Fruit fly (Drosophila melanogaster): ENCODE results near the gene Ost48.

Ost48 gene

DNA sequence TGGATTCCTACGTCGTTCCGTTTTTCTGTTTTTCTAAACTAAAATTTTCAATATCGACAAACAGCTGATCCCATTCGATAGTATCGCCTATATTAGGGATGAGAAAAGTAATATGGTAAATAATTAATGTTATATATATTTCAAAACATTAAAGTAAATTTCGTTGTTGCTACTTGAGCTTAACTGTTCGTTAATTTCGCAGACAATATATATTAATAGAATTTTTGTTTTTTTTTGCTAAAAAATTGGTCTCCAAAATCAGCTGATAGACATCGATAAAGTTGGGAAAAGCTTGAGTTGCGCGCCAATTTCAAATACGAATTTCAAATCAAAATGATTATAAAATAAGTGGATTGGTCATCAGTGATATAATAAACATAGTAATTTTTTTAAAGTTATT is 38.0 kb upstream of the Ost48 start, which contains the start of gene CG12118 (continued):
- TF ChIP-seq Bgb (GFP tag; IDR thresholded peaks at IDR 0.05; ENCODE audit: partially characterized antibody) (peak; percentile 91), eyg (GFP tag; optimal IDR thresholded peaks at IDR 0.05) (no peak), tup (GFP tag; optimal IDR thresholded peaks at IDR 0.05) (peak; percentile 34), CG15696 (tag; optimal IDR thresholded peaks at IDR 0.05) (peak; percentile 62), Hey (tag; optimal IDR thresholded peaks at IDR 0.05) (no peak), CG10267 (tag; optimal IDR thresholded peaks at IDR 0.05) (peak; percentile 81), toy (GFP tag; IDR thresholded peaks at IDR 0.05) (no peak), Adf1 (GFP tag; IDR thresholded peaks at IDR 0.05) (peak; percentile 62), CG3995 (GFP tag; optimal IDR thresholded peaks at IDR 0.05) (peak; percentile 21), CG12744 (GFP tag; optimal IDR thresholded peaks at IDR 0.05) (no peak), CG18011 (GFP tag; optimal IDR thresholded peaks at IDR 0.05) (peak; percentile 62), bcd (GFP tag; optimal IDR thresholded peaks at IDR 0.05) (peak; percentile 58), jumu (GFP tag; optimal IDR thresholded peaks at IDR 0.05) (no peak), ems (GFP tag; optimal IDR thresholded peaks at IDR 0.05) (peak; percentile 17), CG32532 (GFP tag; IDR thresholded peaks at IDR 0.05) (peak; percentile 82), CG7987 (GFP tag; optimal IDR thresholded peaks at IDR 0.05) (peak; percentile 44), salm (tag; optimal IDR thresholded peaks at IDR 0.05) (peak; percentile 23), CG43689 (GFP tag; IDR thresholded peaks at IDR 0.05) (peak; percentile 45; the same call in 1 of the 2 replicates), sc (optimal IDR thresholded peaks at IDR 0.05) (no peak), sc (GFP tag; optimal IDR thresholded peaks at IDR 0.05) (peak; percentile 46), Side (GFP tag; optimal IDR thresholded peaks at IDR 0.05) (peak; percentile 3), zfh2 (GFP tag; optimal IDR thresholded peaks at IDR 0.05) (peak; percentile 69), CG30431 (GFP tag; optimal IDR thresholded peaks at IDR 0.05) (peak; percentile 8), CG12104 (GFP tag; optimal IDR thresholded peaks at IDR 0.05) (peak; percentile 64), wor (GFP tag; IDR thresholded peaks at IDR 0.05) (peak; percentile 67), B-H2 (GFP tag; optimal IDR thresholded peaks at IDR 0.05) (peak; percentile 81), Myb (GFP tag; optimal IDR thresholded peaks at IDR 0.05) (peak; percentile 30), Blimp-1 (GFP tag; optimal IDR thresholded peaks at IDR 0.05) (peak; percentile 78), fd3F (GFP tag; optimal IDR thresholded peaks at IDR 0.05) (peak; percentile 63)

DNA sequence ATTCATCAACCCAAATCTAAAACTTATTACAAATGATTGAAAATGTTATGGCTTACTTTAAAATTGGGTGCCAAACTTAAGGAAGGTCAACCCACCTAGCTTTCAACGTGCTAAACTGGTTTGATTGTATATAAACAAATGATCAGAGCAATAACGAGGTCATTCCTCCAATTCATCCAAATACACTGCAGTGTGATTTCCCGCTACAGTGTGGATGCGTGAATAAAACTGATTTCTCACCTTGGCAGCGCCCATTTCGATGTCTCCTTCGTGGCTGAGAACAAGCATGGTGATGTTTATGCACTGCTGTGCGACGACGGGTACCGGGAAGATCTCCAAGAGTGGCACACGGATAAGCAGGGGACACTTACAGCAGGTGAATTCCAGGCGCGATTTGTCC is 37.0 kb upstream of the Ost48 start:
- no peak for TF ChIP-seq jigr1 (GFP tag; IDR thresholded peaks at IDR 0.05)
- TF ChIP-seq CG1792 (GFP tag; optimal IDR thresholded peaks at IDR 0.05), result no peak

DNA sequence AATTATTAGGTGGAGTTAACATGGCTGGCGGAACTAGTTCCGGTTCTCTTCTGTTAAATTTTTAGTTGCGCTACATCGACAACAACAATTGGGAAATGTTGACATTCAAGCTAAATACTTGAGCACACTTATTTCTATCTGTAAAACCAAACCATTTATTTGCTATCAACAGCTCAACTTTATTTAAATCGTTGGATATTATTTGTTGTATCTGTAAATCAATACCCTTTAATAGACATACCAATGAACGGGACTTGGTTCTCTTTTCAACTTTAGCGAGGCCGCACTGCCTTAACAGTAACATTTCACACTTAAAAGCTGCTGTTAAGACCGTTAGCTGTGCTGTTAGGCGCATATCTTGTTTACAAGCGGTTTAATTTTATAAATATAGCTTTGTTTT is 35.3 kb upstream of the Ost48 start, which contains the start of gene CG12106:
TSS of gene CG12106 (plus strand) at position 295 of the 400 bp plus-strand sequence.
- TF ChIP-seq pho (GFP tag; optimal IDR thresholded peaks at IDR 0.05), result no peak
- TF ChIP-seq CG7963 (GFP tag; IDR thresholded peaks at IDR 0.05; ENCODE audit: partially characterized antibody), result no peak
- TF ChIP-seq CG8089 (GFP tag; optimal IDR thresholded peaks at IDR 0.05), result no peak
- TF ChIP-seq exex (tag; optimal IDR thresholded peaks at IDR 0.05), result peak; percentile 28
- peak; percentile 18 for TF ChIP-seq CG8924 (tag; optimal IDR thresholded peaks at IDR 0.05)
- TF ChIP-seq Myb (GFP tag; optimal IDR thresholded peaks at IDR 0.05), result peak; percentile 44
- TF ChIP-seq CG14667 (GFP tag; IDR thresholded peaks at IDR 0.05), result no peak
- peak; percentile 57 for TF ChIP-seq CG30403 (GFP tag; optimal IDR thresholded peaks at IDR 0.05)
- no peak for TF ChIP-seq NFAT (GFP tag; IDR thresholded peaks at IDR 0.05)
- TF ChIP-seq CrebB (tag; optimal IDR thresholded peaks at IDR 0.05), result no peak
- TF ChIP-seq Oli (tag; optimal IDR thresholded peaks at IDR 0.05), result peak; percentile 25
- peak; percentile 30 for TF ChIP-seq NC2β (GFP tag; optimal IDR thresholded peaks at IDR 0.05)
- TF ChIP-seq gsb (GFP tag; IDR thresholded peaks at IDR 0.05), result 0 out of 2 replicates have a peak, but pooled peaks have one; percentile 20
- 0 out of 3 replicates have a peak, but pooled peaks have one; percentile 23 for TF ChIP-seq Dbx (GFP tag; IDR thresholded peaks at IDR 0.05)
- no peak for TF ChIP-seq ham (GFP tag; IDR thresholded peaks at IDR 0.05)
- TF ChIP-seq az2 (GFP tag; optimal IDR thresholded peaks at IDR 0.05), result peak; percentile 26
- peak; percentile 12 for TF ChIP-seq CG10209 (GFP tag; optimal IDR thresholded peaks at IDR 0.05)
- TF ChIP-seq Xbp1 (GFP tag; optimal IDR thresholded peaks at IDR 0.05), result peak; percentile 49
- TF ChIP-seq row (GFP tag; IDR thresholded peaks at IDR 0.05), result peak; percentile 92
- peak; percentile 59 for TF ChIP-seq sens (GFP tag)
- TF ChIP-seq CG2120 (GFP tag; optimal IDR thresholded peaks at IDR 0.05), result peak; percentile 74
